Fruit fly (Drosophila melanogaster) whole organism: ENCODE results near the gene CG8260.

ENCODE experiments used
- CG8478 ChIP-seq: fragments of >200 bp; optimal IDR thresholded peaks from 2 replicates; lab custom pipeline; 2018; ENCODE audit warnings: inconsistent platforms
- Dll ChIP-seq: fragments of >200 bp; optimal IDR thresholded peaks from 2 replicates; lab custom pipeline; 2017
- pan ChIP-seq: fragments of >200 bp; optimal IDR thresholded peaks from 2 replicates; lab custom pipeline; 2017
- psq ChIP-seq: fragments of >200 bp; optimal IDR thresholded peaks from 2 replicates; lab custom pipeline; 2017
- usp ChIP-seq: fragments of >200 bp; optimal IDR thresholded peaks from 2 replicates; lab custom pipeline; 2017; ENCODE audit warnings: missing biosample characterization, missing genetic modification characterization, mixed read lengths

DNA sequence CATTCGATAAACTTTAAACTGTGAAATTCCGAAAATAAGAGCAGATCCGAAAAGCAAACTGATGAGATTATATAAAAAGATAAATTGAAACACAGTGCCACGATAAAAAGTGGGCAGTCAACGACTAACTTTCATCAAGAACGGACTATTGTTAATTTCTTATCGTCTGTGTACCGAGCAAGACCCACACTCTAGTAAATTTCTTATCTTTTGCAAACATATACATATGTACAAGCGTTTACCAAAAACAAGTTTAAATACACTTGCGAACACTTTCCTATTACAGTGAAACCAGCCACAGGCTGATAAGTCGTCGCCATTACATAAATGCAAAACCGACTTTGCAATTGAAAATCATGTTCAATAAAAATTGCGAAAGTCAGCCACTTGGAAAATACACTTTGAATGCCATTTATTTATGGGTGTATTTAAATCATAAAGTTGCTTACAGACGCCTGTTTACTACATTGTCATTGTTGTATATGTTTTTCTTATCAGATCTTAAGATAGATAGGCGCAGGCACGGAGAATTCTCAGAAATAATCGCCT is 2.6 kb downstream of the CG8260 start:
- TF ChIP-seq psq (lab: Kevin White, UChicago), result no peak
- TF ChIP-seq usp (GFP tag; lab: Kevin White, UChicago), result no peak
- TF ChIP-seq pan (lab: Kevin White, UChicago), result no peak
- TF ChIP-seq Dll (lab: Kevin White, UChicago), result no peak
- TF ChIP-seq CG8478 (lab: Kevin White, UChicago), result no peak
